Fruit fly (Drosophila melanogaster): ENCODE data around the gene Brd7-9.

Brd7-9 gene

DNA sequence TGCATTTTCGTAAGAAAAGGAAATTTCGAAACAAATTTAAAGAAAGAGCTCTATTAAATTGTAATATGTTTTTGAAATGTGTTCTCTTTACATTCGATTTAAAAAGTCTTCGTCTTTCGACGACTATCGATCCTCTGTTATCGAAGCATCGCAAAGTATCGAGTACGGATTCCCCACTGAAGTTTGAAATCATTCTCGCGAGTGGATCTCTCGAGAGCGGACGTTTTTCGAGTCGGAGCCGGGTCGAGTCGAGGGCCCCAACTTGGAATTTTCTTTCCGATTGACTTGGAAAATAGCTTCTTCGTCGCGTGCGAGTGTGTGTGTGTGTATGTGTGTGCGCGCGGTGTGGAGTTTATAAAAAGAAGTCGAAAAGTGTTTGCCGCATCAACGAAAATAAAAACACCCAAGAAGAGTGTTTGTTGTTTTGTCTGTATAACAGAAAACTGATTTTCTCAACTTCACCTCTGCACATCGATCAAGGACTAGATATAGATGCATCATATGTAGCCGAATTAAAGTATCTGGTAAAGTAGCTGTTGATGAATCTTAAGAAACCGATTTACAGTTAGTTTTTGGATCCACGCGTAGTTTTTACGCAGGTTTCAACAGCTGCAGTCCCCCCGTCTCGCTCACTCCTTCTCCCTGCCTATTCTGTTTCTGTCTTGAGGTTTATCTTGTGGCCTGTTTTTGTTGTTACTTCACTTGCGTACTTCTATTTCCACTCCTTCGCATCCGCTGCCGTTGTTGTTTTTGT lies 28.8 kb downstream of the Brd7-9 start, which contains the start of gene LanB1 (continued):
- TF ChIP-seq gro (GFP tag; optimal IDR thresholded peaks at IDR 0.05) = peak; percentile 40
- peak; percentile 44 for TF ChIP-seq twi (tag; optimal IDR thresholded peaks at IDR 0.05)
- peak; percentile 47; the same call in 1 of the 2 replicates for TF ChIP-seq vvl (GFP tag; IDR thresholded peaks at IDR 0.05)
- peak; percentile 14 for TF ChIP-seq nom (GFP tag; optimal IDR thresholded peaks at IDR 0.05)
- peak; percentile 18 for TF ChIP-seq Kr (GFP tag; optimal IDR thresholded peaks at IDR 0.05)
- no peak for TF ChIP-seq CG7839 (tag; optimal IDR thresholded peaks at IDR 0.05)
- TF ChIP-seq bowl (GFP tag; IDR thresholded peaks at IDR 0.05) = 0 out of 2 replicates have a peak, but pooled peaks have one; percentile 14
- peak; percentile 70; the same call in 1 of the 2 replicates for TF ChIP-seq chm (GFP tag; IDR thresholded peaks at IDR 0.05)
- TF ChIP-seq CG15479 (GFP tag; optimal IDR thresholded peaks at IDR 0.05) = peak; percentile 29
- TF ChIP-seq ato (GFP tag; IDR thresholded peaks at IDR 0.05; ENCODE audit: partially characterized antibody) = 0 out of 2 replicates have a peak, but pooled peaks have one; percentile 38
- TF ChIP-seq crol (GFP tag; IDR thresholded peaks at IDR 0.05) = 0 out of 2 replicates have a peak, but pooled peaks have one; percentile 50
- TF ChIP-seq kni (GFP tag; optimal IDR thresholded peaks at IDR 0.05) = peak; percentile 82
- peak; percentile 37 for TF ChIP-seq psq (GFP tag; optimal IDR thresholded peaks at IDR 0.05)
- TF ChIP-seq CG12769 (tag; optimal IDR thresholded peaks at IDR 0.05) = peak; percentile 35
- peak; percentile 73 for TF ChIP-seq sens (GFP tag)
- TF ChIP-seq D (optimal IDR thresholded peaks at IDR 0.05) = no peak
- TF ChIP-seq D (GFP tag; optimal IDR thresholded peaks at IDR 0.05) = no peak
- TF ChIP-seq tna (GFP tag; IDR thresholded peaks at IDR 0.05; ENCODE audit: partially characterized antibody) = peak; percentile 55; the same call in 1 of the 2 replicates
- peak in 1 of 2 experiments; percentile 4 for TF ChIP-seq bsh (GFP tag; optimal IDR thresholded peaks at IDR 0.05)
- TF ChIP-seq row (GFP tag; IDR thresholded peaks at IDR 0.05) = peak; percentile 30; the same call in 2 of the 3 replicates
- peak; percentile 11 for TF ChIP-seq D19A (tag; optimal IDR thresholded peaks at IDR 0.05)
- peak; percentile 39 for TF ChIP-seq CG17359 (tag; optimal IDR thresholded peaks at IDR 0.05)
- TF ChIP-seq MESR4 (GFP tag; optimal IDR thresholded peaks at IDR 0.05) = peak; percentile 26
- peak; percentile 36 to 44 for TF ChIP-seq Trl (optimal IDR thresholded peaks at IDR 0.05)
- no peak for TF ChIP-seq Trl (GFP tag; optimal IDR thresholded peaks at IDR 0.05)
- TF ChIP-seq Awh (GFP tag; IDR thresholded peaks at IDR 0.05) = peak; percentile 36; the same call in 1 of the 2 replicates
- peak; percentile 44 for TF ChIP-seq CG13287 (GFP tag; IDR thresholded peaks at IDR 0.05; ENCODE audit: partially characterized antibody)
- TF ChIP-seq pan (optimal IDR thresholded peaks at IDR 0.05) = no peak
- TF ChIP-seq pan (GFP tag; optimal IDR thresholded peaks at IDR 0.05 in 1 of 2, IDR thresholded peaks at IDR 0.05 in 1 of 2) = peak in 1 of 2 experiments; percentile 5
- no peak for TF ChIP-seq CG14965 (GFP tag; optimal IDR thresholded peaks at IDR 0.05; ENCODE audit: borderline replicate concordance)
- peak; percentile 63; the same call in 1 of the 2 replicates for TF ChIP-seq amos (GFP tag; IDR thresholded peaks at IDR 0.05; ENCODE audit: partially characterized antibody)
- peak; percentile 77 for TF ChIP-seq CG32767 (GFP tag; IDR thresholded peaks at IDR 0.05)
- peak; percentile 46 for TF ChIP-seq CG12659 (GFP tag; optimal IDR thresholded peaks at IDR 0.05)
- TF ChIP-seq prd (optimal IDR thresholded peaks at IDR 0.05) = no peak
- TF ChIP-seq prd (GFP tag; IDR thresholded peaks at IDR 0.05) = 0 out of 3 replicates have a peak, but pooled peaks have one; percentile 8
- TF ChIP-seq CG15073 (GFP tag; optimal IDR thresholded peaks at IDR 0.05) = no peak
- TF ChIP-seq z (GFP tag; IDR thresholded peaks at IDR 0.05) = peak; percentile 60; the same call in 2 of the 3 replicates
- TF ChIP-seq CG6175 (GFP tag; IDR thresholded peaks at IDR 0.05) = no peak
- TF ChIP-seq Side (GFP tag; optimal IDR thresholded peaks at IDR 0.05) = peak; percentile 31
